Fruit fly (Drosophila melanogaster) ovary, adult (tissue): Measurements from ENCODE around the gene kl-2.
"Not testable (repeated sequence)": the region's sequence is repeated elsewhere in the genome, so short reads cannot be mapped to it uniquely, and the experiment has no call there.

Experiments used
- CG17801 ChIP-seq: fragments of 200-800 bp; optimal IDR thresholded peaks from 2 replicates; lab custom pipeline; 2019; ENCODE audit warnings: missing biosample characterization, mild to moderate bottlenecking, missing genetic modification characterization, moderate library complexity; ENCODE audit not compliant: partially characterized antibody

kl-2 gene

dm6 chrY:572788-573187, at the start of gene kl-2:
Gene kl-2, plus strand, starts transcription at chrY:573088.
- TF ChIP-seq CG17801, result no peak

dm6 chrY:702130-702529, 129.2 kb downstream of the kl-2 start, which contains the start of gene ARY:
Gene ARY, plus strand, starts transcription at chrY:702430.
- not testable (repeated sequence) for TF ChIP-seq CG17801
